Worm (Caenorhabditis elegans): ENCODE data around the gene lelo-4.

DNA sequence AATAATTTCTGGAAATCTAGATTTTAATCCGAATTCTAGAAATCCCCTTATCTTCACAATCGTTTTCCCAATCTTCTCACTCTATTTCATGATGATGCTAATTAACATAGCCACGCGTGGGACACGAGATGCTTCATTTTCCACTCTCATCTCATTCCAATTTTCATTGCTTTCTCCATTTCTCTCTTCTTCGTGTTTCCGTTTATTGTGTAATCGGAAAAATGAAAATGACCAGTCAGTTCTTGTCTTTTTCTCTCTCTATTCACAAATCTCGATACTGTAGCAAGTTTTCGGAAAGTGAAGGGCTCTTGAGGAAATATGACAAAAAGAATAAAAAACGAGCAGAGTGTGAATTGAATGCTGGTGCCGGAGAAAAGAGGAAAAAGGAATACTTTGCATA is 10.2 kb upstream of the lelo-4 start:
- TF ChIP-seq him-1 (tag; optimal IDR thresholded peaks at IDR 0.05) (no peak), W03F9.2 (tag; optimal IDR thresholded peaks at IDR 0.05) (no peak), dao-5 (tag; optimal IDR thresholded peaks at IDR 0.05) (no peak)
